Fruit fly (Drosophila melanogaster) Kc167 (cell line): ENCODE measurements around the gene Eip74EF.

Experiments used
- h ChIP-seq: fragments of >200 bp; optimal IDR thresholded peaks from 3 replicates; lab custom pipeline; 2018; ENCODE audit warnings: missing external identifiers
- psq ChIP-seq: fragments of >200 bp; optimal IDR thresholded peaks from 2 replicates; lab custom pipeline; 2017; ENCODE audit warnings: missing external identifiers
- ttk ChIP-seq: sonication (Bioruptor generic); optimal IDR thresholded peaks from 2 replicates; lab custom pipeline; 2017; ENCODE audit warnings: missing external identifiers

DNA sequence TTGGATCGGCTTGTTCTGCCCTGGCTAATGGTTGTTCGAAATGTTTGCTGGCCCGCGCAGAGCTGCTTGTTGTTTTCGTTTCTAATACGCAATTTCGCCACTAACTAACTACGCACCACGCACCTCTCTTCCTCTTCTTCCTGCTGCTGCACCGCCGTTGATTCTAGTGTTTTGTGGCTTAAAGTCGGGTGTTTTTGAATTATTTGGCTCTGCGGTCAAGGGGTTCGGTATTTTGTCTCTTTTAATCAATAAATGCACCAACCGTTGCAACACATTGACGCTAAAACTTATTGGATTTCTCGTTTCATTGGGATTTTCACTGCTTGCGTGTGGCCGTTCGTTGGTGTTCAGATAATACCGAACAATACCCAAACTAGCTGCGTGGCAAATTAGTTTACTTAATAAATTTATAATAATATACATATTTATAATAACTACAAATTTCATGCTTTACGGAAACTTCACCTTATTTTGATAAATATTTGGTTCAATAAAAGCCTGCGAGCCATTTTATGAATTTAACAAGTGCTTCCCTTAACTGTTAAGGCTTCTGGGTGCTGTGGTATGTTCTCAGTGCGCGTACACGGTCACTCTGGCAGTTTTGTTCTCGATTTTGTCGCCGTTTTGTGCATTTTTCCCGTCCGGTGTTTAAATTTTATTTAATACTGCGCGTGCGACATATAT is 89.5 kb downstream of the Eip74EF start, which contains the start of the genes Edc3 and Nedd4:
- no peak for TF ChIP-seq psq (lab: Kevin White, UChicago)
- TF ChIP-seq h (lab: Kevin White, UChicago): no peak
- no peak for TF ChIP-seq ttk (lab: Kevin White, UChicago)
